Worm (Caenorhabditis elegans) whole organism, L4 larva: ENCODE measurements around the gene Y54F10BM.13.

Experiments
- F44E2.7 ChIP-seq: fragments of 200-800 bp; sonication (Bioruptor generic); IDR thresholded peaks from 2 replicates; pipeline ENCODE4 v2.1.2; 2022; ENCODE audit warnings: missing genetic modification characterization, missing compliant biosample characterization
- T26A8.4 ChIP-seq: fragments of 200-800 bp; sonication (Bioruptor generic); IDR thresholded peaks from 2 replicates; pipeline ENCODE4 v1.3.6; 2022; ENCODE audit warnings: missing genetic modification characterization, missing compliant biosample characterization
- ceh-28 ChIP-seq: fragments of 150-350 bp; optimal IDR thresholded peaks from 2 replicates; lab custom pipeline; 2014; ENCODE audit warnings: missing biosample characterization, missing genetic modification reagents, missing genetic modification characterization
- dpl-1 ChIP-seq: fragments of 150-350 bp; optimal IDR thresholded peaks from 2 replicates; lab custom pipeline; 2014; ENCODE audit warnings: missing biosample characterization, missing genetic modification reagents, missing genetic modification characterization
- dve-1 ChIP-seq: sonication (generic microtip); optimal IDR thresholded peaks from 2 replicates; lab custom pipeline; 2017; ENCODE audit warnings: antibody characterized with exemption, mild to moderate bottlenecking, missing genetic modification characterization, missing compliant biosample characterization; ENCODE audit not compliant: insufficient read depth
- lin-13 ChIP-seq: fragments of 150-350 bp; optimal IDR thresholded peaks from 2 replicates; lab custom pipeline; 2014; ENCODE audit warnings: missing biosample characterization, missing genetic modification reagents, missing genetic modification characterization
- lin-15B ChIP-seq: fragments of 150-350 bp; sonication (generic microtip); optimal IDR thresholded peaks from 3 replicates; lab custom pipeline; 2014; ENCODE audit warnings: missing biosample characterization, missing genetic modification characterization
- mdl-1 ChIP-seq, 2 experiments: fragments of 150-350 bp in 1 of 2; sonication (generic microtip) in 1 of 2; optimal IDR thresholded peaks; 2 replicates each; lab custom pipeline; 2014 to 2017; ENCODE audit warnings: missing biosample characterization in 2 of 2, missing genetic modification characterization in 2 of 2
- nhr-237 ChIP-seq: sonication (generic microtip); optimal IDR thresholded peaks from 2 replicates; lab custom pipeline; 2017; ENCODE audit warnings: missing biosample characterization, missing genetic modification characterization
- unc-62 ChIP-seq, 3 experiments: fragments of 150-350 bp in 1 of 3; sonication (generic microtip); optimal IDR thresholded peaks in 2 of 3; peaks in 1 of 3; 1 replicate in 1 of 3; 2 replicates in 2 of 3; lab custom pipeline; 2014 to 2017; ENCODE audit warnings: missing biosample characterization in 3 of 3, missing genetic modification characterization in 3 of 3, missing genetic modification reagents in 3 of 3, missing genotype in 1 of 3

DNA sequence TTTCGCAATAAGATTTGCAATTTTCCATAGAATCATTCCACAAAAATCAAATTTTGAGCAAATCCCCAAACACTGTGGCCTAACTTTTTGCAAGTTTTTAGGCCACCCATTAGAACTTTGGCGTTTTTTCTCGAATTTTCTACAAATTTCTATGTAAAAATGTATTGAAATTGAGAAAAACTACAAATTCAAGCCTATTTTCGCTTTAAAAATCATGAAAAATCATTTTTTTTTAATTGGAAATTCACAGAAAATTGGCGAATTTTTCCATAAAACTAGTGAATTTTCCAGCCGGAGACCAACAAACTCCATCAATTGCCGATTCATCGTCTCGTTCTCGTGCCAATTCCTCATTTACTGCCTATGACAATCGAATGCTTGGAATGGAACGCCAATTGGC lies 19.1 kb upstream of the Y54F10BM.13 start:
- TF ChIP-seq nhr-237 = no peak
- TF ChIP-seq F44E2.7 (GFP tag; lab: Robert Waterston, UW) = no peak
- no peak for TF ChIP-seq ceh-28 (tag; lab: Kevin White, UChicago)
- TF ChIP-seq lin-13 (GFP tag; lab: Kevin White, UChicago) = no peak
- no peak for TF ChIP-seq dve-1 (tag; lab: Kevin White, UChicago)
- TF ChIP-seq lin-15B = no peak
- no peak for TF ChIP-seq dpl-1 (GFP tag; lab: Kevin White, UChicago)
- TF ChIP-seq mdl-1 (tag; optimal IDR thresholded peaks at IDR 0.05; lab: Kevin White, UChicago) = no peak
- no peak for TF ChIP-seq unc-62 (GFP tag; optimal IDR thresholded peaks at IDR 0.05 in 1 of 2; lab: Kevin White, UChicago)
- no peak for TF ChIP-seq unc-62 (tag; optimal IDR thresholded peaks at IDR 0.05; lab: Kevin White, UChicago)
- no peak for TF ChIP-seq T26A8.4 (GFP tag; lab: Robert Waterston, UW)
